Fruit fly (Drosophila melanogaster) whole organism, prepupa: Measurements from ENCODE around the gene N.

Experiments used
- Blimp-1 ChIP-seq: fragments of 200-800 bp; sonication (Bioruptor generic); optimal IDR thresholded peaks from 3 replicates; lab custom pipeline; 2017; ENCODE audit warnings: missing biosample characterization, missing genetic modification characterization, mild to moderate bottlenecking, moderate library complexity, missing genetic modification reagents
- CG10631 ChIP-seq: fragments of 200-800 bp; sonication (Bioruptor generic); optimal IDR thresholded peaks from 2 replicates; lab custom pipeline; 2016; ENCODE audit warnings: missing biosample characterization, missing genetic modification characterization
- CG10669 ChIP-seq: fragments of 200-800 bp; sonication (Bioruptor generic); optimal IDR thresholded peaks from 3 replicates; lab custom pipeline; 2018; ENCODE audit warnings: missing biosample characterization, mild to moderate bottlenecking, missing genetic modification characterization, moderate library complexity
- CG11294 ChIP-seq: fragments of 200-800 bp; sonication (Bioruptor generic); IDR thresholded peaks from 2 replicates; pipeline ENCODE4 v1.3.6; 2022; ENCODE audit warnings: missing biosample characterization, missing genetic modification characterization
- CG11762 ChIP-seq: fragments of 200-800 bp; sonication (Bioruptor generic); optimal IDR thresholded peaks from 3 replicates; lab custom pipeline; 2016; ENCODE audit warnings: missing biosample characterization, missing genetic modification characterization; ENCODE audit not compliant: insufficient read depth
- CG11902 ChIP-seq: fragments of 200-800 bp; sonication (Bioruptor generic); optimal IDR thresholded peaks from 3 replicates; lab custom pipeline; 2016; ENCODE audit warnings: missing biosample characterization, missing genetic modification characterization
- CG15336 ChIP-seq: fragments of 200-800 bp; sonication (Bioruptor generic); IDR thresholded peaks from 2 replicates; pipeline ENCODE4 v1.3.6; 2022; ENCODE audit warnings: missing biosample characterization, missing genetic modification characterization
- CG1621 ChIP-seq: fragments of 200-800 bp; sonication (Bioruptor generic); optimal IDR thresholded peaks from 3 replicates; lab custom pipeline; 2018; ENCODE audit warnings: missing biosample characterization, mild to moderate bottlenecking, missing genetic modification characterization
- CG16779 ChIP-seq: fragments of 200-800 bp; sonication (Bioruptor generic); optimal IDR thresholded peaks from 3 replicates; lab custom pipeline; 2017; ENCODE audit warnings: missing biosample characterization, mild to moderate bottlenecking, missing genetic modification characterization
- CG3032 ChIP-seq: fragments of 200-800 bp; optimal IDR thresholded peaks from 2 replicates; lab custom pipeline; 2019; ENCODE audit warnings: missing biosample characterization, mild to moderate bottlenecking, missing genetic modification characterization, moderate library complexity
- CG32006 ChIP-seq: fragments of 200-800 bp; sonication (Bioruptor generic); optimal IDR thresholded peaks from 3 replicates; lab custom pipeline; 2017; ENCODE audit warnings: missing biosample characterization, mild to moderate bottlenecking, missing genetic modification characterization
- CG34406 ChIP-seq: fragments of 200-800 bp; sonication (Bioruptor generic); optimal IDR thresholded peaks from 3 replicates; lab custom pipeline; 2016; ENCODE audit warnings: missing biosample characterization, missing genetic modification characterization
- CG3919 ChIP-seq: fragments of 200-800 bp; sonication (Bioruptor generic); optimal IDR thresholded peaks from 3 replicates; lab custom pipeline; 2016; ENCODE audit warnings: missing biosample characterization, missing genetic modification characterization
- CG4318 ChIP-seq: fragments of 200-800 bp; sonication (Bioruptor generic); optimal IDR thresholded peaks from 3 replicates; lab custom pipeline; 2017; ENCODE audit warnings: missing biosample characterization, mild to moderate bottlenecking, missing genetic modification characterization
- CG6163 ChIP-seq: fragments of 200-800 bp; sonication (Bioruptor generic); IDR thresholded peaks from 3 replicates; pipeline ENCODE4 v1.3.6; 2022; ENCODE audit warnings: missing biosample characterization, missing genetic modification characterization
- CG6808 ChIP-seq: fragments of 200-800 bp; sonication (Bioruptor generic); optimal IDR thresholded peaks from 3 replicates; lab custom pipeline; 2017; ENCODE audit warnings: missing biosample characterization, missing genetic modification characterization, mild to moderate bottlenecking, moderate library complexity, missing genetic modification reagents
- CG6854 ChIP-seq: fragments of 200-800 bp; sonication (Bioruptor generic); optimal IDR thresholded peaks from 2 replicates; lab custom pipeline; 2017; ENCODE audit warnings: missing biosample characterization, mild to moderate bottlenecking, missing genetic modification characterization
- CG7368 ChIP-seq: fragments of 200-800 bp; sonication (Bioruptor generic); optimal IDR thresholded peaks from 3 replicates; lab custom pipeline; 2016; ENCODE audit warnings: missing biosample characterization, missing genetic modification characterization
- CG8119 ChIP-seq: fragments of 200-800 bp; sonication (Bioruptor generic); IDR thresholded peaks from 3 replicates; pipeline ENCODE4 v1.3.6; 2022; ENCODE audit warnings: missing biosample characterization, missing genetic modification characterization
- CG8632 ChIP-seq: fragments of 200-800 bp; sonication (Bioruptor generic); optimal IDR thresholded peaks from 3 replicates; lab custom pipeline; 2016; ENCODE audit warnings: missing biosample characterization, missing genetic modification characterization
- Eip78C ChIP-seq: fragments of 200-800 bp; sonication (Bioruptor generic); peaks from one replicate; lab custom pipeline; 2016; ENCODE audit warnings: missing biosample characterization, missing genetic modification characterization
- Eip93F ChIP-seq: fragments of 200-800 bp; sonication (Bioruptor generic); optimal IDR thresholded peaks from 2 replicates; lab custom pipeline; 2016; ENCODE audit warnings: missing biosample characterization, mild to moderate bottlenecking, missing genetic modification characterization
- Ets96B ChIP-seq: fragments of 200-800 bp; optimal IDR thresholded peaks from 2 replicates; lab custom pipeline; 2019; ENCODE audit warnings: missing biosample characterization, mild to moderate bottlenecking, missing genetic modification characterization, moderate library complexity
- Hr38 ChIP-seq: sonication (Bioruptor generic); optimal IDR thresholded peaks from 2 replicates; lab custom pipeline; 2016; ENCODE audit warnings: missing biosample characterization, missing genetic modification characterization
- Hr39 ChIP-seq: fragments of 200-800 bp; sonication (Bioruptor generic); optimal IDR thresholded peaks from 2 replicates; lab custom pipeline; 2016; ENCODE audit warnings: missing biosample characterization, missing genetic modification characterization
- Lpt ChIP-seq: fragments of 200-800 bp; sonication (Bioruptor generic); optimal IDR thresholded peaks from 3 replicates; lab custom pipeline; 2016; ENCODE audit warnings: missing biosample characterization, missing genetic modification characterization
- Met ChIP-seq: fragments of 200-800 bp; sonication (Bioruptor generic); optimal IDR thresholded peaks from 3 replicates; lab custom pipeline; 2016; ENCODE audit warnings: missing biosample characterization, missing genetic modification characterization
- Sox14 ChIP-seq: fragments of 200-800 bp; sonication (Bioruptor generic); optimal IDR thresholded peaks from 3 replicates; lab custom pipeline; 2016; ENCODE audit warnings: missing biosample characterization, missing genetic modification characterization
- Sox15 ChIP-seq: fragments of 200-800 bp; sonication (Bioruptor generic); optimal IDR thresholded peaks from 3 replicates; lab custom pipeline; 2016; ENCODE audit warnings: missing biosample characterization, missing genetic modification characterization
- achi ChIP-seq: fragments of 200-800 bp; sonication (Bioruptor generic); optimal IDR thresholded peaks from 3 replicates; lab custom pipeline; 2016; ENCODE audit warnings: missing biosample characterization, missing genetic modification characterization
- acj6 ChIP-seq: fragments of 200-800 bp; sonication (Bioruptor generic); optimal IDR thresholded peaks from 3 replicates; lab custom pipeline; 2016; ENCODE audit warnings: missing biosample characterization, missing genetic modification characterization
- cyc ChIP-seq: fragments of 200-800 bp; sonication (Bioruptor generic); optimal IDR thresholded peaks from 3 replicates; lab custom pipeline; 2016; ENCODE audit warnings: missing biosample characterization, missing genetic modification characterization
- dac ChIP-seq: fragments of 200-800 bp; sonication (Bioruptor generic); optimal IDR thresholded peaks from 2 replicates; lab custom pipeline; 2017; ENCODE audit warnings: missing biosample characterization, mild to moderate bottlenecking, missing genetic modification characterization
- dsx ChIP-seq: fragments of 200-800 bp; optimal IDR thresholded peaks from 3 replicates; lab custom pipeline; 2019; ENCODE audit warnings: missing biosample characterization, mild to moderate bottlenecking, missing genetic modification characterization, moderate library complexity; ENCODE audit not compliant: poor library complexity, severe bottlenecking
- eg ChIP-seq: fragments of 200-800 bp; sonication (Bioruptor generic); IDR thresholded peaks from 3 replicates; pipeline ENCODE4 v1.3.6; 2022; ENCODE audit warnings: missing biosample characterization, missing genetic modification characterization
- esn ChIP-seq: fragments of 200-800 bp; sonication (Bioruptor generic); optimal IDR thresholded peaks from 2 replicates; lab custom pipeline; 2016; ENCODE audit warnings: missing biosample characterization, mild to moderate bottlenecking, missing genetic modification characterization, moderate library complexity
- fd59A ChIP-seq: fragments of 200-800 bp; sonication (Bioruptor generic); optimal IDR thresholded peaks from 2 replicates; lab custom pipeline; 2017; ENCODE audit warnings: missing biosample characterization, mild to moderate bottlenecking, missing genetic modification characterization, missing genetic modification reagents
- fd85E ChIP-seq: fragments of 200-800 bp; sonication (Bioruptor generic); optimal IDR thresholded peaks from 3 replicates; lab custom pipeline; 2016; ENCODE audit warnings: missing biosample characterization, missing genetic modification characterization
- lz ChIP-seq: fragments of 200-800 bp; sonication (Bioruptor generic); optimal IDR thresholded peaks from 3 replicates; lab custom pipeline; 2016; ENCODE audit warnings: missing biosample characterization, missing genetic modification characterization
- salr ChIP-seq, 2 experiments: fragments of 200-800 bp; sonication (Bioruptor generic); optimal IDR thresholded peaks; 3 replicates each; lab custom pipeline; 2016 to 2018; ENCODE audit warnings: missing biosample characterization in 2 of 2, missing genetic modification characterization in 2 of 2, mild to moderate bottlenecking in 1 of 2
- ss ChIP-seq, 2 experiments: fragments of 200-800 bp; sonication (Bioruptor generic); optimal IDR thresholded peaks; 2 replicates in 1 of 2; 3 replicates in 1 of 2; lab custom pipeline; 2017 to 2018; ENCODE audit warnings: mild to moderate bottlenecking in 2 of 2, missing biosample characterization in 2 of 2, missing genetic modification characterization in 2 of 2, moderate library complexity in 1 of 2
- svp ChIP-seq: fragments of 200-800 bp; sonication (Bioruptor generic); peaks from one replicate; lab custom pipeline; 2016; ENCODE audit warnings: missing biosample characterization, missing genetic modification characterization

Gene N

DNA sequence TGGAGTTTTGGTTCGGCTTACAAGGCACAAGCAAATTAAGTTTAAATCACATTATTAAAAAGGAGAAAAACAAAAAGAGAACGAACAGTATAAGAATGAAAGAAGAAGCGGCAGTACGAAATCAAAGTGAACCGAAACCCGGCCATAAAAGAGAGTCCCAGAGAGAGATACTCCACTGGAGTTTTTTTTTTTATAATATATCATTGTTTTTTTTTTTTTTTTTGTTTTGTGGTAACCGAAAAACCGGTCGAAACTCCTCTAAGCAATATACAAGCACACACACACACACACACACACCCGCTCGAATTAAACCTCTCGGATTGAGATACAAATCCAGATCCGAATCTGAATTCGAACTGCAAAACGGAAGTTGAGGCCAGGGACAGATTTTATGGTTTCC is 23.9 kb downstream of the N start (continued):
- TF ChIP-seq CG10669 (no peak), lz (no peak), Hr39 (GFP tag; lab: Kevin White, UChicago) (no peak), Ets96B (tag; lab: Kevin White, UChicago) (peak; percentile 5)
- TF ChIP-seq, all 60 proteins: peak for 13

DNA sequence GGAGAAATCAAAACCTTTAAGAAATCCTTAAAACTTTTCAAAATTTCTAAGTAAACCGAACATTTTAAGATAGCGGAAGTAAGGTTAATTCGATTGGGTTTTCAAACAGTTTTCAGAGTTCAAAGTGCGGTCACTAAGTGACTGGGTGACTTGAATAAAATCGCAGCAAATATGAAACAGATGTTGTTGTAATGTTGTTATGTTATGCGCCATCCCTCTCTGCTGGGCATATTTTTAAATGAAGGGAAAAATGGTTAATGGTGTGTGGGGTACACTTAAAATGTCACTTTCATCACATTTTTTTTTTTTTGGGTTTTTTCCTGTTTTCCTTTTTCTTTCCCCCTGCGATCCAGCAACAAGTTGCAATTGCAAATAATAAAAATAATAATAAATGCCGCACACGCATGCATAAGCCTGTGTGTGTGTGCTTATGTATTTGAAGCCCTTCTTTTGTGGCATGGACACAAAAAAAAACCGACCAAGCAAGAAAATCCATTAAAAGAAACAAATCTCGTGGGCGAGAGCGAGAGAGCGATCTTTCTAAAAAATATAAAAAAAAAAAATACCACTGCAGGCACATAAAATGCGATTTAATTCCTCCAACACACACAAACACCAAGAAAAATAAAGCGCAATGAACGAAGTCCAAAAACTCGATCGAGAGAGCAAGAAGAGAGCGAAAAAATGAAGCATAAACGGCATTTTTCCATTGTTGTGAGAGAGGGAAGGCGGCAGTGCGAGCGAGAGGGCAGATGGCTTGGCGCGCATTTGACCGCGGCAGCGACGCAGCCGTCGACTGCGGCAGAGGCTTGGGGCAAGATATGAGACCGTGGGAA is 27.1 kb downstream of the N start:
- TF ChIP-seq Eip78C (GFP tag; lab: Kevin White, UChicago) (peak; percentile 59), CG15336 (GFP tag; lab: Robert Waterston, UW) (no peak), fd85E (GFP tag; lab: Kevin White, UChicago) (no peak), CG8632 (GFP tag; lab: Kevin White, UChicago) (no peak), CG6163 (peak; percentile 36; the same call in 2 of the 3 replicates), fd59A (GFP tag; lab: Kevin White, UChicago) (no peak), CG8119 (peak; percentile 10; the same call in 2 of the 3 replicates), CG16779 (tag; lab: Kevin White, UChicago) (no peak), Ets96B (tag; lab: Kevin White, UChicago) (peak; percentile 31), CG3032 (tag; lab: Kevin White, UChicago) (peak; percentile 32), ss (GFP tag; optimal IDR thresholded peaks at IDR 0.05; lab: Kevin White, UChicago) (peak; percentile 44 to 72), Blimp-1 (GFP tag; lab: Kevin White, UChicago) (no peak), CG6808 (peak; percentile 2), dsx (GFP tag; lab: Kevin White, UChicago) (peak; percentile 30), Hr39 (GFP tag; lab: Kevin White, UChicago) (no peak), eg (GFP tag; lab: Robert Waterston, UW) (peak; percentile 9), CG34406 (GFP tag; lab: Kevin White, UChicago) (peak; percentile 34), CG3919 (no peak), CG1621 (peak; percentile 5), Met (GFP tag; lab: Kevin White, UChicago) (peak; percentile 11)

DNA sequence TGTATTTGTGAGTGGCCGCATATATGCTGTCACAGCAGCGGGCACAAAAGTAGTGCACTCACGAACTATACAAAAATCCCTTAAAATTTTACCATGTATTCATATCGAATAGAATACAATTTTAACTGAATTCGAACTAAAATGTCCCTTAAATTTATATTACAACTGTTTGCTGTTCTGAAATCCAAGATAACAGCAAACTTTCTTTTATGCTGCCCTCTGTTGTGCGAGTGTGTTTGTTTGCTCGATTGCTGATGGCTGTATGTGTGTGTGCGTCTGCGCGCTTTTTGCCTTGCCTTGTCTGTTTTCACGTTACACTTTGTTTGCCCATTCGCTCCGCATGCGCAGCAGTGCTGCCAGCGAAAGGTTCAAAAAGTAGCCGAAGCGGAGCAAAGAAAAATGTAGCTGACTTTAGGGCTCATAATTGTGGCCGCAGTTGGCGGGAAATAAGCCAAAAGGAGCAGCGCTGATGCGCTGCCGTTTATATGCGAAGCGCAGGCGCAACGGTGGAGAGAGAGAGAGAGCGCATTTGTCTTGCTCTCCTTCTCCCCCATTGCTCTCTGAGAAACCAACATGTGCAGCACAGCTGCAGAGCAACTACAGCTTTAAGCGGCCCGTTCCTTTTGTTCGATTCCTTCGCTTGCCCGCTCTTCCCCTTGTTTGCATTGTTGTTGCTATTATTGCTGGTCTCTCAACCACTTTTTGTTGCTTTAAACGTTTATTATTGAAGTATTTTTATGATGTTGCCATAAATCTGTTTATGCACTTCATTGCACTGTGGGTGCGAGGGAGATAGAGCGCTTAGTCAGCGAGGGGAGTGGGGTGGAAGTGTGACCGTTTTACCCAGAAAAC is 28.0 kb downstream of the N start:
- TF ChIP-seq Lpt (peak; percentile 92), CG10631 (peak; percentile 94), CG6163 (peak; percentile 92; the same call in 2 of the 3 replicates), CG8632 (GFP tag; lab: Kevin White, UChicago) (peak; percentile 90), dsx (GFP tag; lab: Kevin White, UChicago) (peak; percentile 85), dac (GFP tag; lab: Kevin White, UChicago) (peak; percentile 84), cyc (GFP tag; lab: Kevin White, UChicago) (peak; percentile 94), CG10669 (peak; percentile 92), svp (peak; percentile 95), CG7368 (peak; percentile 88), Eip78C (GFP tag; lab: Kevin White, UChicago) (peak; percentile 98), salr (GFP tag; optimal IDR thresholded peaks at IDR 0.05; lab: Kevin White, UChicago) (peak; percentile 85 to 89), Eip93F (peak; percentile 71), CG34406 (GFP tag; lab: Kevin White, UChicago) (peak; percentile 90), CG6854 (GFP tag; lab: Kevin White, UChicago) (peak; percentile 72), ss (GFP tag; optimal IDR thresholded peaks at IDR 0.05; lab: Kevin White, UChicago) (peak; percentile 66 to 82), achi (GFP tag; lab: Kevin White, UChicago) (peak; percentile 94), CG15336 (GFP tag; lab: Robert Waterston, UW) (peak; percentile 95), Sox15 (GFP tag; lab: Kevin White, UChicago) (peak; percentile 90), CG32006 (peak; percentile 96), CG11762 (peak; percentile 91), Hr38 (GFP tag; lab: Kevin White, UChicago) (no peak), CG3032 (tag; lab: Kevin White, UChicago) (peak; percentile 88), CG4318 (GFP tag; lab: Kevin White, UChicago) (peak; percentile 92), Ets96B (tag; lab: Kevin White, UChicago) (peak; percentile 91), CG3919 (peak; percentile 94), acj6 (GFP tag; lab: Kevin White, UChicago) (peak; percentile 91), CG11294 (GFP tag; lab: Robert Waterston, UW) (peak; percentile 85), CG11902 (GFP tag; lab: Kevin White, UChicago) (peak; percentile 88), Sox14 (GFP tag; lab: Kevin White, UChicago) (peak; percentile 94), esn (GFP tag; lab: Kevin White, UChicago) (peak; percentile 94)
